Fruit fly (Drosophila melanogaster) whole organism, wandering third instar larva: ENCODE data around the gene CtIP.

Experiments
- dmrt93B ChIP-seq: fragments of 200-800 bp; sonication (Bioruptor generic); optimal IDR thresholded peaks from 2 replicates; lab custom pipeline; 2018; ENCODE audit warnings: missing biosample characterization, mild to moderate bottlenecking, missing genetic modification characterization
- psq ChIP-seq: fragments of 200-800 bp; sonication (Bioruptor generic); optimal IDR thresholded peaks from 3 replicates; lab custom pipeline; 2017; ENCODE audit warnings: missing biosample characterization, mild to moderate bottlenecking, missing genetic modification characterization, moderate library complexity
- usp ChIP-seq: fragments of >200 bp; optimal IDR thresholded peaks from 2 replicates; lab custom pipeline; 2017; ENCODE audit warnings: missing biosample characterization, missing genetic modification characterization

DNA sequence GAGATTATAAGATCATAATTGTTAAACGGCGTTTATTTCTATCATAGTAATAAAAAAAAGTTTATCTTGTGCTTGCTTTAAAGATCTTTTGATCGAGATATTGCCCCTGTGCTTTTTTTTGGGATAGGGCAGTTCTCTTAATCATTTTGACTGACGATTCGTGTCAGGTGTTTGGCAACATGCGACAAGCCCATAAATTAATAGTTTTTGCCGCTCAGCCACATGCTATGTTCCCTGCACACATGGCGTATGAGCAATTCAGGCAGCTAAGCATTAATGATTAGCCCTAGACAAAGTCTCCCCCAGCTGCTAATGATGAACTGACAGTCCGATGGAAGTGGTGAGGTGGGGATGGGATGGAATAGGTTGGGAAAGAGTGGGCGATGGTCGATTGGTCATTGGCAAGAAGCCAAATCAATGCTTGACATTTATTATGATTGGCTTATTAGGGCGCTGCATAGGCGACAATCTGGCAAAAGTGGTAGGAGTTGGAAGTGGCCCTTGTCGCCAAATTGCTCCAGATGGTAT is 4.9 kb downstream of the CtIP start:
- TF ChIP-seq dmrt93B: no peak
- TF ChIP-seq usp (GFP tag; lab: Kevin White, UChicago): no peak
- TF ChIP-seq psq (GFP tag; lab: Kevin White, UChicago): no peak
